Fruit fly (Drosophila melanogaster) Kc167 (cell line): Measurements from ENCODE around the gene Tep3.

Experiments
- Myc ChIP-seq: fragments of >200 bp; optimal IDR thresholded peaks from 2 replicates; lab custom pipeline; 2017; ENCODE audit warnings: missing external identifiers
- Sin3A ChIP-seq: fragments of >200 bp; optimal IDR thresholded peaks from 2 replicates; lab custom pipeline; 2018; ENCODE audit warnings: missing external identifiers
- h ChIP-seq: fragments of >200 bp; optimal IDR thresholded peaks from 3 replicates; lab custom pipeline; 2018; ENCODE audit warnings: missing external identifiers
- insv ChIP-seq: fragments of >200 bp; optimal IDR thresholded peaks from 3 replicates; lab custom pipeline; 2018; ENCODE audit warnings: missing external identifiers
- psq ChIP-seq: fragments of >200 bp; optimal IDR thresholded peaks from 2 replicates; lab custom pipeline; 2017; ENCODE audit warnings: missing external identifiers
- ttk ChIP-seq: sonication (Bioruptor generic); optimal IDR thresholded peaks from 2 replicates; lab custom pipeline; 2017; ENCODE audit warnings: missing external identifiers

The Tep3 gene

DNA sequence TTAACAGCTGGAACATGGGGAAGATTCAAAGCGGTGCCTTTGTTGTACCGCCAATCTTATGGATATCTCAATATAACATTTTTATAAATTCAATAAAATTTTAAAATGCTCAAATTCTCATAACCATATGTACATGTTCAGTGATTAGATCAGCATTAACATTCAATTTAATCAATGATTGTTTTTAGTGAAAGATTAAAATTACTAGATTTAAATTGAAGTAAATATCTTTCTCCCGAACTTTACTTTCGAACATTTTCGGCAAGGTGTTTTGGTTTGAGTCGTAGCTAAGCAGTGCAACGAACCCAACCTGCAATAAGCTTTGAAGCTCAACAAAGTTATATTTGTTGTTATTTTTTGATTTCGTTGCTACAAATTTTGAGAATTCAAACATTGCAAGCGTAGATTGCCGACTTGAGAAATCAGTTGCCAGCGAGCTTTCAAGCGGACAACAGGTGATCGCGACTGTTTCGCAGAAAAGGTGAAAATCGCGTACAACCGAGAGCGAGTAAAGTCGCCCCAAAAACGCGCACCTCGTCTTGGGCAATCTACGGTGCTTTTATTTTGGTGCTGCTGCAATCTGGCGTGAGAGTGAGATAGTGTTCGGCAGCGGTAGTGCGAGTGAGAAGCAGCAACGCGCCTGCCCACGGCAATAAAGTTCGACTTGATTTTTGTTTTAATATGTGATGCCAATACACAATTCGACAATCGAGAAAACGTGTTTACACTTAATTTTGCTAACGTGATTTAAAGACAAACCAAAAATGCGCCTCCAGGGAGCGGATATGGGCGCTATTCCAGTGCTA, at the start of gene Tep3:
Gene Tep3 (plus strand): TSS at position 423 of the 806 bp plus-strand sequence.
- TF ChIP-seq Myc (lab: Kevin White, UChicago): no peak
- TF ChIP-seq insv (lab: Kevin White, UChicago): no peak
- TF ChIP-seq ttk (lab: Kevin White, UChicago): no peak
- TF ChIP-seq psq: no peak
- TF ChIP-seq Sin3A (lab: Kevin White, UChicago): no peak
- TF ChIP-seq h (lab: Kevin White, UChicago): no peak

DNA sequence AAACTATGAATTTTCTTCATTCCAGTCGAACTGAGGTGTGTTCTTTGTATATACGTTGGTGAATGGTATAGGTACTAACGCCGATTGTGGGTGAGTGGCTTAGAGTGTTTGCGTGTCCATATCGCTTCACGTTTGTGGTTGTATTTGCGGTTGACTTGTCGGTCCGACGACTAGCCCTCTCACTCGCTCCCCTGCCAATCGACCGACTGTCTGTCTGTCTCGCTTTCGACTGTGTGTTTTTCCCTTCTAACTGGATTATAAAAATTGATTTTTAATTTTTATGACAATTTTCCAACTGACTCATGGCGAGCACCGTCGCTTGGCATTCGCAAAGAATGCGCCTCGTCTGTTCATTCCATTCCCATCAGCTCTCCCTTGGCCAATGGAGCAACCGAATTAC, 43.0 kb upstream of the Tep3 start:
- no peak for TF ChIP-seq insv (lab: Kevin White, UChicago)
- no peak for TF ChIP-seq ttk (lab: Kevin White, UChicago)
- no peak for TF ChIP-seq Myc (lab: Kevin White, UChicago)
- TF ChIP-seq Sin3A (lab: Kevin White, UChicago): no peak
- TF ChIP-seq h (lab: Kevin White, UChicago): no peak
- TF ChIP-seq psq: no peak

DNA sequence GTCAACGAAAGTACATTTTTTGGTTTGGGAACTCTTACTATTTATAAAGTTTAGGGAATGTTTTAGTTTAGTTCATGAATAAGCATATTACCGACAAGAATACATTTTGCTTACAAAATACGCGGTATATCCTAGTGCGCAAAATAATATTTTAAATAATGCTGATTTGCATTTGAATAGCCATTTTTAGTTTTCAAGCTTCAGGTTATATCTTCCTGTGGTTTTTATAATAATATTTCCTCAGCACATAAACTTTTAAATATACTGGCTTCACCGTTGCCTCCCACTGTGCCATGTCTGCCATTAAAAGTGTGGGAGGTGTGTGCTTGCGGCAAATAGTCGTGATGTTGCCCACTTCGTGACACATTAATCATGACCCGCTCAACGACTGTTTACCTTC, 42.5 kb upstream of the Tep3 start:
- TF ChIP-seq h (lab: Kevin White, UChicago) (no peak), psq (no peak), Sin3A (lab: Kevin White, UChicago) (no peak), Myc (lab: Kevin White, UChicago) (no peak)

DNA sequence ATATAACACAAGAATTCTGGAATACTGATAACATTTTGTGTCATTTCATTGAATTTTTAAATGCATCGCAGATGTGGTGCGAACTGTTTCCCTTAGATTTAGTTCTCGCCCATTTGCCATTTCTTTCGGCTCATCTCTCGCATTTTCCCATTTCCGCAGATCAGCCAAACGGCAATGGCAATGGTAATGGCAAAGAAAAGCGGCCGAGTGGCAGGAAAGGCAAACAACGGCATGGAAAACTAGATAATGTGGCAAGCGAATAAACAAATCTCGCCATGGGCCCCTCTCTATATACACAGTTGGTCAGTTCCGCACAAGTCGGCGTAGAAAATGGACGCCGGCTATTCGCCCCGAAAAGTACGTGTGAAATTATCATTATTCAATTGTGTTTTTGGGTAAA, 36.9 kb upstream of the Tep3 start, which contains the start of gene Myo28B1:
Gene Myo28B1 (plus strand): TSS at position 301 of the 400 bp plus-strand sequence.
- TF ChIP-seq h (lab: Kevin White, UChicago) (no peak), ttk (lab: Kevin White, UChicago) (no peak), insv (lab: Kevin White, UChicago) (no peak), Sin3A (lab: Kevin White, UChicago) (no peak), psq (no peak), Myc (lab: Kevin White, UChicago) (no peak)

DNA sequence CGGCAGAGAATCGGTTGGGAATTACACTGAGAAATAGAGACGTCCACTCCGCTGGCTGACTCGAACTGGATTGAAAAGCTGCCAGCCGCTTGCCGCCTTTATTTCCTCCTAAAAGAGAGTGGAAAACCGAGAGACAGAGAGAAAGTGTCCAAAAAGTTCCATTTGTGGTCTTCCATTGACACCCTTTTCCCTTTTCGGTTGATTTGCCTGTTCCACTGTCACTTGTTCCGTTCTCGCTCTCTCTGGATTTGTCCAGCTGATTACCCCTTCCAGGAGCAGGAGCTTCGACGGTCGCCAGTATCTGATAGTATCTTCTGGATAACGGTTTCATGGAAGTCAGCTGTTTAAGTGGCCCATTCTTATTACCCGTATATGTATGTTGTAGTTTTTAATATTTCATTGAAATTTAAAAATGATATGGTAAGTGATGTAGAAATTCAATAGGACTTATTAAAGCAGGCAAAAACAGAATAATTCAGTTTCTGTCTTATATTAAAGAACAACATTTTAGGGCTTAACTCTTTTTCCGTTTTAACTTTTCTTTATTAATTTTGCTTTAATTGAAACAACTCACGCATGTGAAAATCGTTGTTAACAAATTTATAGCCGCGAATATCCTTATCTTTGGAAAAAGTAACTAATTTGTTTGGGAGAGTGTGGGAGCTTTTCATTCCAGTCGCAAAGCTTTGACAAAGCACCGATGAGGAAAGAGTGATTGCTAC, 27.4 kb upstream of the Tep3 start, which contains the start of gene Slob:
Gene Slob (minus strand): TSS at position 51 of the 722 bp plus-strand sequence.
- TF ChIP-seq Sin3A (lab: Kevin White, UChicago) (no peak), h (lab: Kevin White, UChicago) (no peak)

DNA sequence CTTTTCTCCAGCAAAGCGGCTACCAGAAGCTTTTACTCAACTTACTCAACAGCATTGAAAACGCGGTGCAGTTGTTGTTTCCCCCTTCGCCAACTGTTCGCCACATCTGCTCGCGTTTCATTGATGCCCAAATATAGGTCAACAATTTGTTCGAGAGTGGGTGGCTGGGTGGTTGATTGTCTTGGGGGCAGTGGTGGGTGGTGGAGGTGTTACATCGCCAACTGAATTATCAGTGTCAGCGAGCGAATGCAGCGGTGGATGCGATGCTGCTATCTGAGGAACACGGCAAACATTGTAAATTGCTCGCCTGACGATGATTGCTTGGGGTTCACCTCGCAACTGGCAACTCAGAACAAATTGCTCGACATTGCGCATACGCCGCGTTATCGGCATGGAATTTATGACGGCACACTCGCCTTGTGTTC, 26.8 kb upstream of the Tep3 start:
- TF ChIP-seq psq (no peak), ttk (lab: Kevin White, UChicago) (no peak), insv (lab: Kevin White, UChicago) (no peak)

DNA sequence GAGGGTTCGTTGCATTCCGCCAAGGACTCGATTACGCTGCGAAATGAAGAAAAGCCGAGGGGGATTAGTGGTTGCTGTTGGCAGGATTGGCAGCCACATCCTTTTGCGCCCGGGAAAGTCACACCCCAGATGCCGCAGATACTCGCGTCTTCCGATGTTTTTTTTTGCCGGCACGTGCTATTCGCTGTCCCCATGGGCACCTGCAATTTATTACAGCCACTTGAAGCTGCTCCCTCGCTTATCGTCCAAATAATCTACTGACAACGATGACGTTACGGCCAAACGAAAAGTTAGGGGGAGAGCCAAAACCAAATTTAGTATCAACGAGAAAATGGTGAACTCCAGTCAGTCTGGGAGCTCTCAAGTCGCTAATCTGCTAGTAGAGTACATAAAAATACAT, 25.6 kb upstream of the Tep3 start:
- TF ChIP-seq ttk (lab: Kevin White, UChicago): no peak

DNA sequence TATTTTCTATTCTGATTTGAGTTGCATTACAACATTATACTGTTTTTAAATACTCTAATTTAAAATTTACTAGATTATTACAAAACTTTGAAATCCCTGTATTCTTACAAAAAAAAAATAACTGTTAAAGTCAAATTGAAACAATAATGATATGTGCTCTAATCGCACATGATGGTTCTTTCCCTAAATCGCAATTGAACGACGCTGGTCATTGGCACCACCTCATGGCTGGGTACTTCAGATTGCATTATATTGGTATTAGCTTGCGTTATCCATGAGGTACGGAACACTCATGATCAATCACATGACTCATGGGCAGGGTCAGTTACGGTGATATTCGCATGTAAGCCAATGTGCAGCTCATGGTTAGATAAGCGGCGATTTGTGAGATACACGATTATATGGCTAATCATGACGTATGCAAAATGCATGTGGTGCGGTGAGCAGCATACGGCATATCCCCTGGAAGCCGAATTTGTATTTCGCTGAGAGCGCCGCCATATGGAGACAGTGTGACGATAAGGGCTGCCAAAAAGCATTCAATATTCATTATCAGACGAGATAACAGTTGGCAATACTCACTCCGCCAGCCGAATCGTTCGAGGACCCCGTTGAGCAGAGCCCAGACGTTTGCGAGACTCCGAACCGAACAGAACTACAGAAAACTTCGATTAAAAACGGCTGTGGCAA, 24.4 kb upstream of the Tep3 start:
- TF ChIP-seq ttk (lab: Kevin White, UChicago) (no peak), Myc (lab: Kevin White, UChicago) (no peak)

DNA sequence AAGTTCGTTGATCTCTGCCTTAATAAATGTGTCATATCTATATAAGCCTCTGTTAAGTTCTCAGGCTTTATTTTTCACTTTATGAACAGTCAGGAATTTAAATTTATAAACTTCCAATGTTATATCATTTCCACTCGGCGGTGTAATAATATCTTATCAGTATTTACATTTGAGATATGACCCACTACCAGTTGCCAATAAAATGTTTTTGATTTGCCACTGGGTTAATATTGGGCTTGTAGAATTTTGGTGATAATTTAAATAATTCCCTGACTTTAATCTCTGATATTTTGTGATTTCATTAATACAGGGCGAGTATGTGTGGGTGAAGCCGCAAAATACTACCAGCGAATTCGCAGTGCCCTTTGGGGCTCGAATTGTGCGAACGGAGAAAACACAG, 22.3 kb upstream of the Tep3 start:
- TF ChIP-seq ttk (lab: Kevin White, UChicago) (no peak), insv (lab: Kevin White, UChicago) (no peak), psq (no peak), Myc (lab: Kevin White, UChicago) (no peak), Sin3A (lab: Kevin White, UChicago) (no peak), h (lab: Kevin White, UChicago) (no peak)

DNA sequence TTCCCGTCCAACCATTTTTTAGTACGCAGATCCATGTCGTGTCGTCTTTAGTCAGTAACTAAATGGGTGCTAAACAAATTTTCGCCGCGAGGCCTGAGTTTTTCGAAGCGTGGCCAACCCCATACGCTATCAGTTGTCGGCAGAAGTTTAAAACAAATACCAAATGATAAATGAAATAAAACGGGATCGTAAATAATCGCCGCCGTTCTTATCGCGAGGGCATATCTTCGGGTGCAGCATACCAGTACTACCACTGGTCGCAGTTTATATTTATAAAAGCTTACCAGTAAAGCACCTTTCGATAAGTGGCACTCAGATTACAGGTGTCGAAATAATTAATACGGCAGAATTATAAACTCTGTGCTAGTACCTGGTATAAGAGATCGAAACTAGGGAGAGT, 17.3 kb upstream of the Tep3 start:
- TF ChIP-seq h (lab: Kevin White, UChicago) (no peak), ttk (lab: Kevin White, UChicago) (no peak), Sin3A (lab: Kevin White, UChicago) (no peak), psq (no peak), Myc (lab: Kevin White, UChicago) (no peak), insv (lab: Kevin White, UChicago) (no peak)

DNA sequence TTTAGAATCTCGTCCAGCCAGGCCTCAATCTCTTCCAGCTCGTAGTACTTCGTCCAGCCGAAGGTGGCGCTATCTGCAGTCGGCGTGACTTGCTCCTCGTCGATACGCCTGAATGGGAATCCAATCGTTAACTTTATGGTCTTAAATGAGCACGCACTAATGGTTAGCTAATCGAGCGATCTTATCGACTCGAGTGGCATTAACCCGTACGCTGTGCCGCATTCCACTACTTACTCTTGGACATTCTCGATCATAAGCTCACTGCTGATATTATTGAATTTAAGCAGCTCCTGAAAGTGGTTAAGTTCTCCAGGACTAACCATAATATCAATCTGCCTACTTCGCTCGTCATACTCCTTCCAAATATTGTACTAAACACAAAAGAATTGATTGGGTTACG, 12.2 kb upstream of the Tep3 start:
- no peak for TF ChIP-seq psq
- TF ChIP-seq insv (lab: Kevin White, UChicago): no peak
- no peak for TF ChIP-seq Myc (lab: Kevin White, UChicago)
- no peak for TF ChIP-seq h (lab: Kevin White, UChicago)
- TF ChIP-seq ttk (lab: Kevin White, UChicago): no peak
- no peak for TF ChIP-seq Sin3A (lab: Kevin White, UChicago)

DNA sequence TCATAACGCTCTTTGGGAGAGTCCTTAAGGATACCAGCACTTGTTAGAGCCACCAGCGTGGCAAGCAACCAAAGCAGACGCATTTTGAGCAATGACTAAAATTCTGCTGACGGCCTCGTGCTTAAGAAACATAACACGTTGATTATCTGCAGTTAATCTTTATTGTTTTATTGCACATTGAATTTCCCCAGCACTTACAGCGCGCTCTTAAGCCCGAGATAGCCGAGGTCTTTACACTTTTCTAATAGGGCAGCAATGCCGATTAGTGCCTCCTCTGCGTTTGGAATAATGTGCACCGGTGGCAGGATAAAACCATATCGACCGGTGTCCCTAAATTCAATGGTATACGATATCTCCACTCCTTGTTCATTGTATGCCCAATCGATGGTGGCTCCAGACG, 11.6 kb upstream of the Tep3 start, which contains the start of gene CG18585:
Gene CG18585 (minus strand): TSS at position 101 of the 400 bp plus-strand sequence.
- TF ChIP-seq h (lab: Kevin White, UChicago) (no peak), ttk (lab: Kevin White, UChicago) (no peak), Sin3A (lab: Kevin White, UChicago) (no peak), psq (no peak), Myc (lab: Kevin White, UChicago) (no peak), insv (lab: Kevin White, UChicago) (no peak)
